Fruit fly (Drosophila melanogaster) ovary, adult (tissue): Measurements from ENCODE around the gene tsh.

Experiments
- CG17801 ChIP-seq: fragments of 200-800 bp; optimal IDR thresholded peaks from 2 replicates; lab custom pipeline; 2019; ENCODE audit warnings: missing biosample characterization, mild to moderate bottlenecking, missing genetic modification characterization, moderate library complexity; ENCODE audit not compliant: partially characterized antibody

tsh gene

DNA sequence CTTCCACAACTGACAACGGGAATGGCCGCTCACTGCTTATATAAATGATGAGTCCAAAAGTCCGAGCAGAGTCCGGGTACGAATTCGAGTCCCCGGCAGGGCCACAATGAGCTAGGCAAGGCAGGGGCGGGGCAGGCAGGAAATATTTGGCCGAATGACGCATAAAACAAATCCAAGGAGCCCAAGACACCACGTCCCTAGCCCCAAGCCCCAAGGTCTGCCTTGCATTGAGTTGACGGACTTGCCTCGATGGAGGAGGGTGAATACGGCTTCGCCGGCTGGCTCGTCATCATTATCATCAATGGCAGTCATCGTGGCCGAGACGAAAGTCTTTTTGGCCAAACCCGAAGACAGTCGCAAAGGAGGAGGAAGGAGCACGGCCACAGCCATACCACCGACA is 43.3 kb downstream of the tsh start:
- TF ChIP-seq CG17801 (GFP tag; lab: Kevin White, UChicago), result no peak

DNA sequence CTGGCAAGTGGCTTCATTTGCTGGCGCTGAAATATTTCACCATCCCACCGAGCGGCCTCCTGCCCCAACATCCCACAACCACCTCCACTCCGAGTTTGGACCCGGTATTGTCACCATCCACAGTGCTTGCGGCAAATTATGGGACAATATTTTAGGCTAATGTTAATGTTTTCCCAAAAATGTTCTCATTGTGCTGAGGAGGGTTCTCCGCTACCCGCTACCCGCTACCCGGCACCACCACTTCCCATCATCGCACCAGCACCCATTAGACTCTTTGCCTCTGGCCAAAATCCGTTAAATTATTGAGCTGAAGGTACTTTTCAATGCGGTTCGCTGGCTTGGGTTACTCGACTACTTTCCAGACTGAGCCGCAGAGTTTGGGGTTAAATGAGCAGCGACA is 45.3 kb downstream of the tsh start:
- no peak for TF ChIP-seq CG17801 (GFP tag; lab: Kevin White, UChicago)

DNA sequence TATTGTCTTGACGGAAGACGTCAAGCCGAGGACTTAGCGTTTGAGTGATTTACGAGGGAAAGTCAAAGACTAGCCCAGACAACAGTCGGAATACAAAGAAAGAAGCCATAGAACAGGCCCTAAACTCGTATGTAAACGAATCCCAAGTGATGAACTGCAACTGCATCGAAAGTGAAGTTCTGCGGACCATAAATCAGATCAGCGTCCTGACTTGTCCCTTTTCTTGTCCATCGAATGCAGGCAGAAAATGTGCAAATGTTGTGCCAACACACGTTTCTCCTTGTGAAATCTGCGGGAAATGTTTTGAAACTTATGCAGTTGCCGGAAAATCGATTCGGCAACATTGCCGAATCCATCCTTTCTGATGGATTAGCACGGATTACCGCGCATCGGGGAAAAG is 48.6 kb downstream of the tsh start:
- no peak for TF ChIP-seq CG17801 (GFP tag; lab: Kevin White, UChicago)

DNA sequence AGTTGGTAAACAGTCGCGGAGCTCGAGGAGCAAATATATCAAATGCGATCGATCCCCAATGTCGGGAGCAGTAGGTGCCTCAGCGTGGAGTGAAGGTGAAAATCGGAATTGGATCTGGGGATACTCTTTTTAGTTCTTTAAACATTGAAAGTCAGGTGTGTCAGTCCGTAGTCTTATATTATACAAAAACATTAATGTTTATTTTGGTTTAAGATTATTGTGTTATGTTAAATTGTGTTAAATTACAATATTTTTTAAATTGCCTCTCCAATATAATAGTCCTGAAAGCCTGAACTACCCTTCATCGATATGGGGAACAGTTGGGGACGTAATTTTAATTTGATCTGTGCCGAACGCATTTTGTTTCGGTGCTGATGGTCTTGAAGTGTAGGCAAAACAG is 51.0 kb downstream of the tsh start:
- no peak for TF ChIP-seq CG17801 (GFP tag; lab: Kevin White, UChicago)

DNA sequence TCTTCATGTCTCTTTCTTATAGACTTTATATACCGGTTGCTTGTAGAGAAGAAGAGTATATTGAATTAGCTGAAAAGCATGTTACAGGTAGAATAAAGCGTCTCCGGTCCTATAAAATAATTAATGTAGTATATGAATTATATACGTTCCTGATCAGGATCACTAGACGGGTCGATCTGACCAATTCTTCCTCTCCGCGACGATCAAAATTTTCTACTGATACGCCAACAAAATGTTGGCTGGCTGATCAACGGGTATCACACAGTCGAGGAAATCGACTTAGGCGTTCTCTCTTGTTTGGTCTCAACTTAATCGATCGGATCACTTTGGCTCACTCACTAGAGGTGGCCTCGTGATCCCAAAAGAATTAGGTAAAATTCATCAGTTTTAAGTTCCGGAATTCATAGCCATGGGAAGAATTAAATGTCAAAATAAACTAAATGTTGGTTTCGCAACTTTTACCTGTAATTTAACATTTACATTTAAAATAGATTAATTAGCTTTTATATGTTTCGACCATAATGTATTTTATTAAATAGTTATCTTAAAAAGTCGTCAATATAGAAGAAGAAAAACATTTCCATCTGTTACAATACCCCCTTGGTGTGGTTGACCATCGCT is 53.2 kb downstream of the tsh start:
- TF ChIP-seq CG17801 (GFP tag; lab: Kevin White, UChicago), result no peak

DNA sequence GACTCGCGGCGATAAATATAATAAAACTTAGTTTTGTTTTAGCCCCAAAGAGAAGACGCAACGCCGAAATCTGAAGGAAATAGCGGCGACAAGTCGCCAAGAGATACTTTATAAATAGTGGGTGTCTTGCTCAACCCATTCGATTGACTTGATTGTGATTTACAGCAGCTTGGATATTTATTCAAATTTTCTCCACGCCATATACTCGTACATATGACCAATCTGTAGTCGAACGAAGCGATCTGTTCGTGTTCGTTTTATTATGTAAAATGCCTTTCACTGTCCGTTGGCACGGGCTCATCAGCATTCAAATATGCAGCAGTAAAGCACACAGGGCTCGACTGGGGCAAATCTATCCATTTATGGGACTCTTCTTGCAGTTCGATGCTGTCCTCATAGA is 57.1 kb downstream of the tsh start:
- TF ChIP-seq CG17801 (GFP tag; lab: Kevin White, UChicago), result no peak

DNA sequence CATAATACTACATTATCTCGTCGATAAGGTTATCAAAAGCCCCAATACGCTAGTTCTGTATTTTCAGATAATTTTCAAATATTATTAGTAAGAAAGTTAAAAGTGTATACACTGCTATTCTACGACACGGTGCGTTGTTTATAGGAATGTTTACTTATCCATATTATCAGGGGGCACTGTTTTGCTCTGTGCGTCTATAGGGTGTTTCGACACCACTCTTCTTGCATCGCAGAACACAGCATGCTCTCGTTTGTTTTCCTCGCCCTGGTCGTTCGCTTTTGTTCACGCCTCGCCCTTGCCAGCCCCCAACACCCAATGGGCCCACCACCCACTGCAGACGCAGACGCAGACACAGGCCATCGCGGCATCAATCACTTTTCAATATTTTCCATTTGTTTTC is 57.9 kb downstream of the tsh start:
- TF ChIP-seq CG17801 (GFP tag; lab: Kevin White, UChicago), result no peak
